Worm (Caenorhabditis elegans) whole organism, early embryonic: ENCODE results near the gene F58D2.3.

Experiments used
- B0310.2 ChIP-seq: sonication (generic microtip); optimal IDR thresholded peaks from 2 replicates; lab custom pipeline; 2016; ENCODE audit warnings: mild to moderate bottlenecking, missing genetic modification characterization, missing compliant biosample characterization
- F13C5.2 ChIP-seq: sonication (generic microtip); optimal IDR thresholded peaks from 2 replicates; lab custom pipeline; 2017; ENCODE audit warnings: mild to moderate bottlenecking, missing genetic modification characterization, inconsistent platforms, missing compliant biosample characterization
- aly-1 ChIP-seq: sonication (generic microtip); optimal IDR thresholded peaks from 2 replicates; lab custom pipeline; 2016; ENCODE audit warnings: missing genetic modification characterization, missing compliant biosample characterization
- ama-1 ChIP-seq: fragments of 150-350 bp; optimal IDR thresholded peaks from 2 replicates; lab custom pipeline; 2014
- ceh-13 ChIP-seq: fragments of 200-800 bp; sonication (Bioruptor generic); optimal IDR thresholded peaks from 2 replicates; lab custom pipeline; 2018; ENCODE audit warnings: mild to moderate bottlenecking, missing genetic modification characterization, missing compliant biosample characterization
- ceh-36 ChIP-seq: sonication (generic microtip); optimal IDR thresholded peaks from 2 replicates; lab custom pipeline; 2016; ENCODE audit warnings: missing genetic modification characterization, inconsistent platforms, missing compliant biosample characterization
- ets-7 ChIP-seq: sonication (generic microtip); optimal IDR thresholded peaks from 2 replicates; lab custom pipeline; 2016; ENCODE audit warnings: missing genotype, missing genetic modification characterization, missing compliant biosample characterization
- flt-1 ChIP-seq: fragments of 200-800 bp; sonication (Bioruptor generic); IDR thresholded peaks from 2 replicates; pipeline ENCODE4 v1.3.6; 2022; ENCODE audit warnings: missing genetic modification characterization, missing compliant biosample characterization
- hmbx-1 ChIP-seq: sonication (generic microtip); optimal IDR thresholded peaks from 2 replicates; lab custom pipeline; 2016; ENCODE audit warnings: mild to moderate bottlenecking, missing genetic modification characterization, missing compliant biosample characterization
- hmg-4 ChIP-seq: fragments of 200-800 bp; sonication (Bioruptor generic); optimal IDR thresholded peaks from 2 replicates; lab custom pipeline; 2018; ENCODE audit warnings: mild to moderate bottlenecking, missing genetic modification characterization, missing compliant biosample characterization
- hnd-1 ChIP-seq: sonication (generic microtip); optimal IDR thresholded peaks from 2 replicates; lab custom pipeline; 2016; ENCODE audit warnings: missing genetic modification characterization, missing compliant biosample characterization
- pes-1 ChIP-seq: fragments of 200-800 bp; sonication (Bioruptor generic); IDR thresholded peaks from 2 replicates; pipeline ENCODE4 v1.3.6; 2022; ENCODE audit warnings: missing genetic modification reagents, missing genetic modification characterization, missing compliant biosample characterization
- scrt-1 ChIP-seq: fragments of 200-800 bp; sonication (Bioruptor generic); IDR thresholded peaks from 2 replicates; pipeline ENCODE4 v1.3.6; 2022; ENCODE audit warnings: missing genetic modification characterization, missing compliant biosample characterization
- sea-1 ChIP-seq: fragments of 200-800 bp; sonication (Bioruptor generic); conservative IDR thresholded peaks from 2 replicates; pipeline ENCODE4 v1.3.6; 2022; ENCODE audit warnings: missing genetic modification characterization, missing compliant biosample characterization
- tbx-11 ChIP-seq: fragments of 200-800 bp; sonication (Bioruptor generic); IDR thresholded peaks from 2 replicates; pipeline ENCODE4 v1.3.6; 2022; ENCODE audit warnings: missing genetic modification characterization, missing compliant biosample characterization
- tbx-37 ChIP-seq: fragments of 200-800 bp; sonication (Bioruptor generic); conservative IDR thresholded peaks from 2 replicates; pipeline ENCODE4 v1.3.6; 2022; ENCODE audit warnings: missing genetic modification reagents, missing genetic modification characterization, missing compliant biosample characterization
- tra-4 ChIP-seq: sonication (generic microtip); optimal IDR thresholded peaks from 2 replicates; lab custom pipeline; 2017; ENCODE audit warnings: missing genetic modification characterization, missing compliant biosample characterization

Gene F58D2.3

ce11 chrIV:13154391-13155283 is 26.0 kb downstream of the F58D2.3 start, which contains the start of the genes crld-1 and msh-5:
Gene crld-1, minus strand, starts transcription at chrIV:13154441.
Gene msh-5, plus strand, starts transcription at chrIV:13155233.
- TF ChIP-seq tra-4 (no peak), scrt-1 (GFP tag; lab: Robert Waterston, UW) (no peak), ceh-13 (no peak), hnd-1 (tag; lab: Kevin White, UChicago) (no peak), ceh-36 (tag; lab: Kevin White, UChicago) (no peak), tbx-37 (GFP tag; lab: Robert Waterston, UW) (no peak), F13C5.2 (tag; lab: Kevin White, UChicago) (no peak), flt-1 (no peak)

- no peak for TF ChIP-seq aly-1
- TF ChIP-seq hmg-4 (GFP tag; lab: Kevin White, UChicago) = no peak
- TF ChIP-seq scrt-1 (GFP tag; lab: Robert Waterston, UW) = no peak
- no peak for TF ChIP-seq pes-1 (GFP tag; lab: Robert Waterston, UW)
- no peak for TF ChIP-seq ceh-36 (tag; lab: Kevin White, UChicago)
- TF ChIP-seq sea-1 (GFP tag; lab: Robert Waterston, UW) = no peak
- TF ChIP-seq flt-1 = no peak
- TF ChIP-seq tbx-11 (GFP tag; lab: Robert Waterston, UW) = no peak
- no peak for TF ChIP-seq ets-7 (tag; lab: Kevin White, UChicago)
- TF ChIP-seq hnd-1 (tag; lab: Kevin White, UChicago) = no peak
- TF ChIP-seq tbx-37 (GFP tag; lab: Robert Waterston, UW) = no peak
- TF ChIP-seq F13C5.2 (tag; lab: Kevin White, UChicago) = no peak
- no peak for TF ChIP-seq B0310.2 (tag; lab: Kevin White, UChicago)
- TF ChIP-seq ama-1 (lab: Kevin White, UChicago) = no peak
- no peak for TF ChIP-seq tra-4
Observed at ce11 chrIV:13149276-13149675, 31.3 kb downstream of the F58D2.3 start, which contains the start of gene nlp-79. Gene nlp-79, plus strand, starts transcription at chrIV:13149576.

ce11 chrIV:13142254-13142653 is 38.4 kb downstream of the F58D2.3 start, which contains the start of gene spe-43:
Gene spe-43, minus strand, starts transcription at chrIV:13142354.
- TF ChIP-seq F13C5.2 (tag; lab: Kevin White, UChicago) (no peak), hmbx-1 (no peak), aly-1 (no peak), ama-1 (lab: Kevin White, UChicago) (no peak), ets-7 (tag; lab: Kevin White, UChicago) (no peak)

- TF ChIP-seq scrt-1 (GFP tag; lab: Robert Waterston, UW) (peak; percentile 76), pes-1 (GFP tag; lab: Robert Waterston, UW) (peak; percentile 73), tbx-37 (GFP tag; lab: Robert Waterston, UW) (0 out of 2 replicates have a peak, but pooled peaks have one; percentile 27), sea-1 (GFP tag; lab: Robert Waterston, UW) (peak; percentile 73; the same call in 1 of the 2 replicates), flt-1 (peak; percentile 71)
Observed at ce11 chrIV:13140792-13141191, 39.8 kb downstream of the F58D2.3 start.
